Worm (Caenorhabditis elegans) whole organism, L4 larva: ENCODE results near the gene Y46G5A.15.

Source experiments
- F26F4.8 ChIP-seq: fragments of 200-800 bp; sonication (Bioruptor generic); conservative IDR thresholded peaks from 2 replicates; pipeline ENCODE4 v1.3.6; 2022; ENCODE audit warnings: missing genetic modification characterization, missing compliant biosample characterization
- F37D6.2 ChIP-seq: sonication (generic microtip); optimal IDR thresholded peaks from 2 replicates; lab custom pipeline; 2016; ENCODE audit warnings: mild to moderate bottlenecking, missing genetic modification characterization, missing compliant biosample characterization
- F44E2.7 ChIP-seq: fragments of 200-800 bp; sonication (Bioruptor generic); IDR thresholded peaks from 2 replicates; pipeline ENCODE4 v2.1.2; 2022; ENCODE audit warnings: missing genetic modification characterization, missing compliant biosample characterization
- F49E8.2 ChIP-seq: sonication (generic microtip); optimal IDR thresholded peaks from 2 replicates; lab custom pipeline; 2016; ENCODE audit warnings: missing compliant biosample characterization, mild to moderate bottlenecking, missing genetic modification characterization, borderline replicate concordance
- T20F7.1 ChIP-seq: fragments of 200-800 bp; sonication (Bioruptor generic); optimal IDR thresholded peaks from 2 replicates; lab custom pipeline; 2018; ENCODE audit warnings: mild to moderate bottlenecking, missing genetic modification characterization, missing compliant biosample characterization
- Y48G9A.11 ChIP-seq: fragments of 200-800 bp; sonication (Bioruptor generic); IDR thresholded peaks from 2 replicates; pipeline ENCODE4 v1.3.6; 2022; ENCODE audit warnings: missing genetic modification reagents, missing genetic modification characterization, missing compliant biosample characterization
- Y5F2A.4 ChIP-seq: fragments of 200-800 bp; sonication (Bioruptor generic); optimal IDR thresholded peaks from 2 replicates; lab custom pipeline; 2018; ENCODE audit warnings: mild to moderate bottlenecking, missing genetic modification characterization, missing compliant biosample characterization
- Y75B8A.6 ChIP-seq: fragments of 200-800 bp; sonication (Bioruptor generic); IDR thresholded peaks from 2 replicates; pipeline ENCODE4 v1.3.6; 2022; ENCODE audit warnings: missing genetic modification reagents, missing genetic modification characterization, missing compliant biosample characterization
- aha-1 ChIP-seq: fragments of 150-350 bp; peaks from one replicate; lab custom pipeline; 2014; ENCODE audit warnings: missing biosample characterization, missing genetic modification characterization
- attf-4 ChIP-seq: sonication (generic microtip); optimal IDR thresholded peaks from 3 replicates; lab custom pipeline; 2017; ENCODE audit warnings: missing biosample characterization, missing genetic modification characterization
- ceh-32 ChIP-seq: sonication (generic microtip); optimal IDR thresholded peaks from 2 replicates; lab custom pipeline; 2016; ENCODE audit warnings: mild to moderate bottlenecking, missing genetic modification characterization, missing compliant biosample characterization; ENCODE audit not compliant: poor library complexity
- ceh-44 ChIP-seq: fragments of 200-800 bp; sonication (Bioruptor generic); IDR thresholded peaks from 2 replicates; pipeline ENCODE4 v1.3.6; 2022; ENCODE audit warnings: missing genetic modification reagents, missing genetic modification characterization, missing compliant biosample characterization
- ceh-82 ChIP-seq: sonication (generic microtip); optimal IDR thresholded peaks from 2 replicates; lab custom pipeline; 2017; ENCODE audit warnings: missing biosample characterization, missing genetic modification characterization
- ctbp-1 ChIP-seq: fragments of 200-800 bp; sonication (Bioruptor generic); IDR thresholded peaks from 2 replicates; pipeline ENCODE4 v1.3.6; 2022; ENCODE audit warnings: missing genetic modification reagents, missing genetic modification characterization, missing compliant biosample characterization
- daf-12 ChIP-seq: fragments of 150-350 bp; optimal IDR thresholded peaks from 2 replicates; lab custom pipeline; 2014; ENCODE audit warnings: missing biosample characterization, missing genetic modification reagents, missing genetic modification characterization
- daf-8 ChIP-seq: fragments of 200-800 bp; sonication (Bioruptor generic); IDR thresholded peaks from 2 replicates; pipeline ENCODE4 v1.3.6; 2022; ENCODE audit warnings: missing genetic modification characterization, missing compliant biosample characterization
- dmd-6 ChIP-seq: fragments of 200-800 bp; sonication (Bioruptor generic); IDR thresholded peaks from 2 replicates; pipeline ENCODE4 v1.3.6; 2022; ENCODE audit warnings: missing genetic modification reagents, missing genetic modification characterization, missing compliant biosample characterization
- dmd-9 ChIP-seq: fragments of 200-800 bp; sonication (Bioruptor generic); IDR thresholded peaks from 2 replicates; pipeline ENCODE4 v1.3.6; 2022; ENCODE audit warnings: missing genetic modification reagents, missing genetic modification characterization, missing compliant biosample characterization
- dpl-1 ChIP-seq: fragments of 150-350 bp; optimal IDR thresholded peaks from 2 replicates; lab custom pipeline; 2014; ENCODE audit warnings: missing biosample characterization, missing genetic modification reagents, missing genetic modification characterization
- duxl-1 ChIP-seq: sonication (generic microtip); optimal IDR thresholded peaks from 2 replicates; lab custom pipeline; 2016; ENCODE audit warnings: mild to moderate bottlenecking, missing genetic modification characterization, moderate library complexity, missing compliant biosample characterization; ENCODE audit not compliant: poor library complexity
- gei-8 ChIP-seq: fragments of 200-800 bp; sonication (Bioruptor generic); optimal IDR thresholded peaks from 2 replicates; lab custom pipeline; 2018; ENCODE audit warnings: mild to moderate bottlenecking, missing genetic modification characterization, missing compliant biosample characterization
- hlh-11 ChIP-seq: fragments of 200-800 bp; sonication (Bioruptor generic); optimal IDR thresholded peaks from 2 replicates; lab custom pipeline; 2018; ENCODE audit warnings: mild to moderate bottlenecking, missing genetic modification characterization, missing compliant biosample characterization
- hmg-1.1 ChIP-seq: fragments of 200-800 bp; sonication (Bioruptor generic); IDR thresholded peaks from 2 replicates; pipeline ENCODE4 v1.3.6; 2022; ENCODE audit warnings: missing genetic modification reagents, missing genetic modification characterization, missing compliant biosample characterization
- jun-1 ChIP-seq: fragments of 150-350 bp; optimal IDR thresholded peaks from 2 replicates; lab custom pipeline; 2014; ENCODE audit warnings: missing biosample characterization, missing genetic modification reagents, missing genetic modification characterization
- lin-13 ChIP-seq: fragments of 150-350 bp; optimal IDR thresholded peaks from 2 replicates; lab custom pipeline; 2014; ENCODE audit warnings: missing biosample characterization, missing genetic modification reagents, missing genetic modification characterization
- lin-15B ChIP-seq: fragments of 150-350 bp; sonication (generic microtip); optimal IDR thresholded peaks from 3 replicates; lab custom pipeline; 2014; ENCODE audit warnings: missing biosample characterization, missing genetic modification characterization
- lin-29 ChIP-seq: fragments of 200-800 bp; sonication (Bioruptor generic); IDR thresholded peaks from 2 replicates; pipeline ENCODE4 v1.3.6; 2022; ENCODE audit warnings: missing genetic modification reagents, missing genetic modification characterization, missing compliant biosample characterization
- lsy-2 ChIP-seq, 2 experiments: fragments of 150-350 bp in 1 of 2; sonication (generic microtip) in 1 of 2; optimal IDR thresholded peaks; 2 replicates each; lab custom pipeline; 2014 to 2017; ENCODE audit warnings: missing biosample characterization in 2 of 2, missing genetic modification characterization in 2 of 2
- madf-5 ChIP-seq, 2 experiments: fragments of 200-800 bp; sonication (Bioruptor generic); IDR thresholded peaks; 2 replicates each; pipeline ENCODE4 v1.3.6; 2022; ENCODE audit warnings: missing compliant biosample characterization in 2 of 2, missing genetic modification characterization in 2 of 2
- mdt-29 ChIP-seq: fragments of 200-800 bp; sonication (Bioruptor generic); IDR thresholded peaks from 2 replicates; pipeline ENCODE4 v1.3.6; 2022; ENCODE audit warnings: missing genetic modification reagents, missing genetic modification characterization, missing compliant biosample characterization
- mxl-3 ChIP-seq: fragments of 200-800 bp; sonication (Bioruptor generic); optimal IDR thresholded peaks from 2 replicates; lab custom pipeline; 2018; ENCODE audit warnings: mild to moderate bottlenecking, missing genetic modification characterization, missing compliant biosample characterization
- nhr-10 ChIP-seq: fragments of 150-350 bp; optimal IDR thresholded peaks from 2 replicates; lab custom pipeline; 2014; ENCODE audit warnings: missing biosample characterization, missing genetic modification characterization
- nhr-102 ChIP-seq: sonication (generic microtip); optimal IDR thresholded peaks from 2 replicates; lab custom pipeline; 2016; ENCODE audit warnings: mild to moderate bottlenecking, missing genetic modification characterization, moderate library complexity, missing compliant biosample characterization
- nhr-11 ChIP-seq: fragments of 150-350 bp; optimal IDR thresholded peaks from 2 replicates; lab custom pipeline; 2014; ENCODE audit warnings: missing biosample characterization, missing genetic modification characterization
- nhr-25 ChIP-seq: sonication (generic microtip); optimal IDR thresholded peaks from 2 replicates; lab custom pipeline; 2017; ENCODE audit warnings: missing genetic modification characterization, mild to moderate bottlenecking, missing compliant biosample characterization, antibody characterized with exemption, moderate library complexity, borderline replicate concordance; ENCODE audit not compliant: insufficient read depth
- nhr-28 ChIP-seq: fragments of 150-350 bp; optimal IDR thresholded peaks from 2 replicates; lab custom pipeline; 2014; ENCODE audit warnings: missing biosample characterization, missing genetic modification characterization
- nhr-41 ChIP-seq: fragments of 200-800 bp; sonication (Bioruptor generic); IDR thresholded peaks from 2 replicates; pipeline ENCODE4 v1.3.6; 2022; ENCODE audit warnings: missing genetic modification reagents, missing genetic modification characterization, missing compliant biosample characterization
- nhr-42 ChIP-seq: fragments of 200-800 bp; sonication (Bioruptor generic); IDR thresholded peaks from 2 replicates; pipeline ENCODE4 v1.3.6; 2022; ENCODE audit warnings: missing genetic modification characterization, missing compliant biosample characterization
- nhr-48 ChIP-seq: sonication (generic microtip); optimal IDR thresholded peaks from 2 replicates; lab custom pipeline; 2016; ENCODE audit warnings: mild to moderate bottlenecking, missing genetic modification characterization, missing compliant biosample characterization
- nhr-6 ChIP-seq: fragments of 150-350 bp; optimal IDR thresholded peaks from 2 replicates; lab custom pipeline; 2014; ENCODE audit warnings: missing biosample characterization, missing genetic modification characterization
- nhr-77 ChIP-seq: fragments of 150-350 bp; optimal IDR thresholded peaks from 2 replicates; lab custom pipeline; 2014; ENCODE audit warnings: missing biosample characterization, missing genetic modification characterization
- pha-4 ChIP-seq, 2 experiments: fragments of 150-350 bp in 1 of 2; fragments of 200-800 bp in 1 of 2; sonication (Bioruptor generic) in 1 of 2; IDR thresholded peaks in 1 of 2; optimal IDR thresholded peaks in 1 of 2; 2 replicates each; pipeline versions ENCODE4 v1.3.6 to Lab custom; 2014 to 2022; ENCODE audit warnings: missing genetic modification characterization in 2 of 2, missing genetic modification reagents in 2 of 2, missing biosample characterization in 1 of 2, missing compliant biosample characterization in 1 of 2
- spr-3 ChIP-seq: fragments of 200-800 bp; sonication (Bioruptor generic); optimal IDR thresholded peaks from 2 replicates; lab custom pipeline; 2018; ENCODE audit warnings: mild to moderate bottlenecking, missing genetic modification characterization, missing compliant biosample characterization
- tra-1 ChIP-seq: fragments of 200-800 bp; sonication (Bioruptor generic); IDR thresholded peaks from 2 replicates; pipeline ENCODE4 v1.3.6; 2022; ENCODE audit warnings: missing genetic modification reagents, missing genetic modification characterization, missing compliant biosample characterization
- unc-62 ChIP-seq, 3 experiments: fragments of 150-350 bp in 1 of 3; sonication (generic microtip); optimal IDR thresholded peaks in 2 of 3; peaks in 1 of 3; 1 replicate in 1 of 3; 2 replicates in 2 of 3; lab custom pipeline; 2014 to 2017; ENCODE audit warnings: missing biosample characterization in 3 of 3, missing genetic modification characterization in 3 of 3, missing genetic modification reagents in 3 of 3, missing genotype in 1 of 3
- zag-1 ChIP-seq: fragments of 150-350 bp; optimal IDR thresholded peaks from 2 replicates; lab custom pipeline; 2014; ENCODE audit warnings: missing biosample characterization, missing genetic modification characterization
- zfp-2 ChIP-seq: sonication (generic microtip); optimal IDR thresholded peaks from 2 replicates; lab custom pipeline; 2016; ENCODE audit warnings: mild to moderate bottlenecking, missing genetic modification characterization, missing compliant biosample characterization

Gene Y46G5A.15

DNA sequence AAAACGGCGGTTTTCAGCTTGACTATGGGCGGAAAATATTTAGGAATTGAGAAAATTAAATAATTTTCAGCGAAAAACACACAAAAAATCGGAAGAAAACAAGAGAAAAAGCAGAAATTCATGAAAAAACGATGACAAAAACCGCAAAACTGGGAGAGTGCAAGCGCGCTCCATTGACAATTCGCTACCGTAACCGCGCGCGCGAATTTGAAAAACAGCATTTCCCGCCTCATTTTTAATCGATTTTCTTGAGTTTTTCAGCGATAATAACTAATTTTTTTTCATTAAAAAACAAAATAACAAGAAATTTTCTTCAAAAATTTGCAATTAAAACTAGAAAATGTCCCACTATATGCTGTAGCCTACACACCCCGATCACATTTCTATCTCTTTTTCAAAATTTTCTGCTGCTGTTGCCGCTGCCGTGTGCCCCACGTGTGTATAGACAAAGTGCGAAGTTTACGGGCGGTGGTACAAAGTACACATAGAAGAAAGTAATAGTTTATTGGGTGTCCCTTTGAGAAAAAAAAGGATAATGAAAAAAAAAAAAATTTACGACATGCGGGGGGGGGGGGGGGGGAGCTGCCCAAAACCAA lies 14.8 kb upstream of the Y46G5A.15 start (continued):
- TF ChIP-seq dpl-1 (GFP tag; lab: Kevin White, UChicago): peak; percentile 39
- TF ChIP-seq ceh-82 (tag; lab: Kevin White, UChicago): no peak
- TF ChIP-seq hmg-1.1 (GFP tag; lab: Robert Waterston, UW): 0 out of 2 replicates have a peak, but pooled peaks have one; percentile 24
- TF ChIP-seq dmd-6 (GFP tag; lab: Robert Waterston, UW): peak; percentile 44
- TF ChIP-seq daf-8 (GFP tag; lab: Robert Waterston, UW): no peak
- TF ChIP-seq madf-5 (GFP tag; IDR thresholded peaks at IDR 0.05; lab: Robert Waterston, UW): no peak
- no peak for TF ChIP-seq ceh-32 (tag; lab: Kevin White, UChicago)
- no peak for TF ChIP-seq F26F4.8
- TF ChIP-seq nhr-42 (GFP tag; lab: Robert Waterston, UW): no peak
- TF ChIP-seq pha-4 (GFP tag; IDR thresholded peaks at IDR 0.05; lab: Robert Waterston, UW): no peak
- no peak for TF ChIP-seq pha-4 (tag; optimal IDR thresholded peaks at IDR 0.05; lab: Kevin White, UChicago)
- TF ChIP-seq gei-8 (GFP tag; lab: Kevin White, UChicago): no peak
- TF ChIP-seq attf-4 (tag; lab: Kevin White, UChicago): no peak
- no peak for TF ChIP-seq Y75B8A.6 (GFP tag; lab: Robert Waterston, UW)
- TF ChIP-seq nhr-25: no peak
- no peak for TF ChIP-seq duxl-1 (tag; lab: Kevin White, UChicago)
- TF ChIP-seq F37D6.2: no peak
- peak; percentile 76 for TF ChIP-seq Y48G9A.11 (GFP tag; lab: Robert Waterston, UW)
- TF ChIP-seq nhr-102: no peak

DNA sequence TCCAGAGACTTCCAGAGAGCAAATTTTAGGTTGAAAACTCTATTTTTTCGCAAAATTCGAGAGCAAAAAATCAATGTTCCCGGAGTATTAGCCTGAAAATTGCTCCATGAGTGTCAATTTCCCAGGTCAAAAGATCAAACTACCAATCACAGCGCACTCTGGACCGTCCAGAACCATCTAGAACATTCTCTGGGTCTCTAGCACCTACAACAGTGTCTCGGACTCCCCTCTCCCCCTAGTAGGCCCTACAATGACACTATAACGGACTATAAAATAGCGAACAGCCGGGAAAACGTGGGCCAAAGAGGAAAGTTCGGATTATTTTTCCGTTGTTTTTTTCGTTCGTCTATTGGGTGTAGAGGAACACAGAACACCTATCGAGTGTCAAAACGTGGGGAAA lies 14.1 kb upstream of the Y46G5A.15 start:
- no peak for TF ChIP-seq zfp-2
- no peak for TF ChIP-seq nhr-11
- TF ChIP-seq hlh-11 (tag; lab: Kevin White, UChicago): no peak
- TF ChIP-seq dmd-9 (GFP tag; lab: Robert Waterston, UW): no peak
- TF ChIP-seq F37D6.2: no peak
- peak; percentile 13 for TF ChIP-seq nhr-28 (tag; lab: Kevin White, UChicago)
- TF ChIP-seq lin-15B: no peak
- 0 out of 2 replicates have a peak, but pooled peaks have one; percentile 8 for TF ChIP-seq ctbp-1
- peak; percentile 56; the same call in 1 of the 2 replicates for TF ChIP-seq mdt-29 (GFP tag; lab: Robert Waterston, UW)
- TF ChIP-seq Y48G9A.11 (GFP tag; lab: Robert Waterston, UW): no peak

DNA sequence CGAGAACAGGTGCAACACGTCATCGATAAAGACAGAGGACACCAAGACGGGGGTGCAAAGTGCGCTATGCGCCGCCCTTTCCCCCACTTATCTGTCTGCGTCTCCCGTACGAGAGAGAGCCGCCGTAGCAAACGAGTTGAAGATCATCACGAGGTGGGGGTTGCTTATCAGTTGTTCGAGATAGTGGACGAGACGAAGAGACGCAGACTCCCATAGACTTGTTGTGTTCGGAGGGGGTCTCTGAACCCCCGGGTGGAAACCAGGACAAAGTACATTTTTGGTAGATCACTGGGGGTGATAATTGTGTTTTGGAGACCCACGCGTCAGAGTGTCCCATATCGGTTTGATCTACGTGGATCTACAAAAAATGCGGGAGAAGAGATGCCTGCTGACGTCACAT lies 13.6 kb upstream of the Y46G5A.15 start:
- no peak for TF ChIP-seq zag-1 (tag; lab: Kevin White, UChicago)
- peak; percentile 84 for TF ChIP-seq mxl-3 (GFP tag; lab: Kevin White, UChicago)
- TF ChIP-seq unc-62 (GFP tag; optimal IDR thresholded peaks at IDR 0.05 in 1 of 2; lab: Kevin White, UChicago): peak in 1 of 2 experiments; percentile 97
- TF ChIP-seq unc-62 (tag; optimal IDR thresholded peaks at IDR 0.05; lab: Kevin White, UChicago): no peak
- peak; percentile 33 to 76 for TF ChIP-seq lsy-2 (tag; optimal IDR thresholded peaks at IDR 0.05; lab: Kevin White, UChicago)
- no peak for TF ChIP-seq lin-29 (GFP tag; lab: Robert Waterston, UW)
- TF ChIP-seq duxl-1 (tag; lab: Kevin White, UChicago): peak; percentile 46
- TF ChIP-seq Y5F2A.4 (GFP tag; lab: Kevin White, UChicago): no peak
- TF ChIP-seq nhr-10 (tag; lab: Kevin White, UChicago): peak; percentile 70
- TF ChIP-seq nhr-6 (tag; lab: Kevin White, UChicago): peak; percentile 84
- TF ChIP-seq T20F7.1 (GFP tag; lab: Kevin White, UChicago): no peak
- peak; percentile 91 for TF ChIP-seq nhr-48 (tag; lab: Kevin White, UChicago)
- TF ChIP-seq F49E8.2: no peak
- peak; percentile 79 for TF ChIP-seq nhr-77 (tag; lab: Kevin White, UChicago)
- TF ChIP-seq nhr-41 (GFP tag; lab: Robert Waterston, UW): no peak; the same call in 1 of the 2 replicates
- peak; percentile 83; the same call in 1 of the 2 replicates for TF ChIP-seq tra-1 (GFP tag; lab: Robert Waterston, UW)
- TF ChIP-seq aha-1 (tag; lab: Kevin White, UChicago): peak; percentile 97
- TF ChIP-seq lin-13: peak; percentile 56
- peak; percentile 80 for TF ChIP-seq spr-3 (GFP tag; lab: Kevin White, UChicago)
- TF ChIP-seq hmg-1.1 (GFP tag; lab: Robert Waterston, UW): peak; percentile 74
- TF ChIP-seq daf-12 (tag; lab: Kevin White, UChicago): no peak
- peak; percentile 48 for TF ChIP-seq gei-8 (GFP tag; lab: Kevin White, UChicago)
- TF ChIP-seq ceh-44 (GFP tag; lab: Robert Waterston, UW): no peak
- no peak for TF ChIP-seq attf-4 (tag; lab: Kevin White, UChicago)
- no peak for TF ChIP-seq F44E2.7 (GFP tag; lab: Robert Waterston, UW)
- peak; percentile 56 for TF ChIP-seq jun-1 (tag; lab: Kevin White, UChicago)
